Fruit fly (Drosophila melanogaster) whole organism, prepupa: ENCODE measurements around the gene Fie.

Experiments used
- CG16779 ChIP-seq: fragments of 200-800 bp; sonication (Bioruptor generic); optimal IDR thresholded peaks from 3 replicates; lab custom pipeline; 2017; ENCODE audit warnings: missing biosample characterization, mild to moderate bottlenecking, missing genetic modification characterization
- Hr39 ChIP-seq: fragments of 200-800 bp; sonication (Bioruptor generic); optimal IDR thresholded peaks from 2 replicates; lab custom pipeline; 2016; ENCODE audit warnings: missing biosample characterization, missing genetic modification characterization
- cyc ChIP-seq: fragments of 200-800 bp; sonication (Bioruptor generic); optimal IDR thresholded peaks from 3 replicates; lab custom pipeline; 2016; ENCODE audit warnings: missing biosample characterization, missing genetic modification characterization
- spab ChIP-seq: fragments of 200-800 bp; sonication (Bioruptor generic); optimal IDR thresholded peaks from 2 replicates; lab custom pipeline; 2017; ENCODE audit warnings: missing biosample characterization, mild to moderate bottlenecking, missing genetic modification characterization, missing genetic modification reagents
- topi ChIP-seq: fragments of 200-800 bp; sonication (Bioruptor generic); optimal IDR thresholded peaks from 3 replicates; lab custom pipeline; 2016; ENCODE audit warnings: missing biosample characterization, missing genetic modification characterization

DNA sequence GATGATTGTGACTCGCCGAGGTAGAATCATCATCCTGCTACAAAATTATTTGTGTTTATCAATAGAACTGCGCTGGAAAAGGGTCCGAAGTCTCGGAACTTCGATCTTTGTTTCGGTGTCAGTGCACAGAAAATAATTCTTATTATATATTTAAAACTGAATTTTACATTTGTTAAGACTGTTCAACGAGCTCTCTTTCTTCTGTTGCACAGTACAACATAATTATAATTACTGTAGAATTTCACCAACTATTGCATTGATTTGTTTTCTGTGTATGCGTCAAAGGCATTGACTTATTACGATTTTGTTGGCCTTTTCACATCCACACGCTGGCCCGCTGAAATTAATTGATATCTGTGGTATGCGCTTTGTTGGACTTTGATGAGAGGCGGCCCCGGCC is 28.9 kb upstream of the Fie start:
- peak; percentile 13 for TF ChIP-seq cyc (GFP tag; lab: Kevin White, UChicago)
- no peak for TF ChIP-seq spab
- TF ChIP-seq CG16779 (tag; lab: Kevin White, UChicago) = no peak
- peak; percentile 9 for TF ChIP-seq Hr39 (GFP tag; lab: Kevin White, UChicago)
- peak; percentile 28 for TF ChIP-seq topi
